Worm (Caenorhabditis elegans) whole organism, L2 larva: ENCODE results near the gene nlp-48.

Experiments
- C34F6.9 ChIP-seq: fragments of 150-350 bp; optimal IDR thresholded peaks from 2 replicates; lab custom pipeline; 2014; ENCODE audit warnings: missing biosample characterization, missing genetic modification characterization
- R02D3.7 ChIP-seq: fragments of 150-350 bp; optimal IDR thresholded peaks from 2 replicates; lab custom pipeline; 2014; ENCODE audit warnings: missing biosample characterization, missing genetic modification characterization
- Y55F3AM.14 ChIP-seq: fragments of 200-800 bp; sonication (Bioruptor generic); optimal IDR thresholded peaks from 2 replicates; lab custom pipeline; 2018; ENCODE audit warnings: mild to moderate bottlenecking, missing genetic modification characterization, missing compliant biosample characterization
- alr-1 ChIP-seq: fragments of 150-350 bp; optimal IDR thresholded peaks from 2 replicates; lab custom pipeline; 2014; ENCODE audit warnings: missing biosample characterization, missing genetic modification characterization
- aly-2 ChIP-seq: fragments of 150-350 bp; optimal IDR thresholded peaks from 2 replicates; lab custom pipeline; 2014; ENCODE audit warnings: missing biosample characterization, missing genetic modification characterization
- ama-1 ChIP-seq: fragments of 150-350 bp; optimal IDR thresholded peaks from 2 replicates; lab custom pipeline; 2018; ENCODE audit warnings: inconsistent platforms
- blmp-1 ChIP-seq: sonication (generic microtip); optimal IDR thresholded peaks from 2 replicates; lab custom pipeline; 2017; ENCODE audit warnings: missing genetic modification characterization, mild to moderate bottlenecking, missing compliant biosample characterization, antibody characterized with exemption, moderate library complexity; ENCODE audit not compliant: insufficient read depth
- crh-2 ChIP-seq: sonication (generic microtip); optimal IDR thresholded peaks from 2 replicates; lab custom pipeline; 2017; ENCODE audit warnings: missing biosample characterization, missing genetic modification characterization
- dmd-4 ChIP-seq: sonication (generic microtip); optimal IDR thresholded peaks from 2 replicates; lab custom pipeline; 2017; ENCODE audit warnings: missing biosample characterization, missing genetic modification characterization
- egl-27 ChIP-seq: sonication (generic microtip); optimal IDR thresholded peaks from 3 replicates; lab custom pipeline; 2017; ENCODE audit warnings: missing biosample characterization, missing genetic modification reagents, missing genetic modification characterization
- elt-1 ChIP-seq: fragments of 150-350 bp; optimal IDR thresholded peaks from 2 replicates; lab custom pipeline; 2014; ENCODE audit warnings: missing biosample characterization, missing genetic modification characterization
- gmeb-1 ChIP-seq: fragments of 150-350 bp; optimal IDR thresholded peaks from 2 replicates; lab custom pipeline; 2014; ENCODE audit warnings: missing biosample characterization, missing genetic modification characterization
- lin-13 ChIP-seq: fragments of 150-350 bp; optimal IDR thresholded peaks from 2 replicates; lab custom pipeline; 2014; ENCODE audit warnings: missing biosample characterization, missing genetic modification reagents, missing genetic modification characterization
- lin-39 ChIP-seq: fragments of 150-350 bp; optimal IDR thresholded peaks from 2 replicates; lab custom pipeline; 2014; ENCODE audit warnings: missing biosample characterization, missing genetic modification reagents, missing genetic modification characterization
- lsy-2 ChIP-seq, 2 experiments: fragments of 150-350 bp in 1 of 2; sonication (generic microtip) in 1 of 2; optimal IDR thresholded peaks; 2 replicates each; lab custom pipeline; 2014 to 2017; ENCODE audit warnings: missing biosample characterization in 2 of 2, missing genetic modification characterization in 2 of 2
- mab-5 ChIP-seq: fragments of 150-350 bp; optimal IDR thresholded peaks from 2 replicates; lab custom pipeline; 2014; ENCODE audit warnings: missing biosample characterization, missing genetic modification characterization
- mbf-1 ChIP-seq: sonication (generic microtip); optimal IDR thresholded peaks from 2 replicates; lab custom pipeline; 2017; ENCODE audit warnings: missing biosample characterization, missing genetic modification characterization
- mdl-1 ChIP-seq, 2 experiments: fragments of 150-350 bp in 1 of 2; sonication (generic microtip) in 1 of 2; optimal IDR thresholded peaks; 2 replicates each; lab custom pipeline; 2017; ENCODE audit warnings: missing biosample characterization in 2 of 2, missing genetic modification characterization in 2 of 2
- nhr-11 ChIP-seq: fragments of 150-350 bp; optimal IDR thresholded peaks from 2 replicates; lab custom pipeline; 2014; ENCODE audit warnings: missing biosample characterization, missing genetic modification characterization
- nhr-12 ChIP-seq: fragments of 150-350 bp; optimal IDR thresholded peaks from 2 replicates; lab custom pipeline; 2014; ENCODE audit warnings: missing biosample characterization, missing genetic modification characterization
- nhr-21 ChIP-seq: fragments of 150-350 bp; optimal IDR thresholded peaks from 2 replicates; lab custom pipeline; 2014; ENCODE audit warnings: missing biosample characterization, missing genetic modification characterization
- nhr-23 ChIP-seq: fragments of 150-350 bp; optimal IDR thresholded peaks from 2 replicates; lab custom pipeline; 2014; ENCODE audit warnings: missing biosample characterization, missing genetic modification reagents, missing genetic modification characterization
- nhr-25 ChIP-seq: fragments of 150-350 bp; sonication (generic microtip); optimal IDR thresholded peaks from 3 replicates; lab custom pipeline; 2014; ENCODE audit warnings: missing biosample characterization, missing genetic modification characterization
- nhr-6 ChIP-seq: fragments of 150-350 bp; optimal IDR thresholded peaks from 2 replicates; lab custom pipeline; 2014; ENCODE audit warnings: missing biosample characterization, missing genetic modification characterization
- nhr-77 ChIP-seq: fragments of 150-350 bp; optimal IDR thresholded peaks from 2 replicates; lab custom pipeline; 2014; ENCODE audit warnings: missing biosample characterization, missing genetic modification characterization
- sem-4 ChIP-seq: fragments of 150-350 bp; optimal IDR thresholded peaks from 2 replicates; lab custom pipeline; 2014; ENCODE audit warnings: missing biosample characterization, missing genetic modification reagents, missing genetic modification characterization
- skn-1 ChIP-seq: sonication (generic microtip); optimal IDR thresholded peaks from 2 replicates; lab custom pipeline; 2017; ENCODE audit warnings: missing biosample characterization, missing genetic modification characterization
- sma-9 ChIP-seq, 2 experiments: fragments of 150-350 bp in 1 of 2; sonication (generic microtip) in 1 of 2; optimal IDR thresholded peaks; 2 replicates each; lab custom pipeline; 2014 to 2016; ENCODE audit warnings: missing genetic modification characterization in 2 of 2, mild to moderate bottlenecking in 1 of 2, missing biosample characterization in 1 of 2, missing compliant biosample characterization in 1 of 2, missing genetic modification reagents in 1 of 2, moderate library complexity in 1 of 2
- snpc-4 ChIP-seq: fragments of 150-350 bp; optimal IDR thresholded peaks from 2 replicates; lab custom pipeline; 2014; ENCODE audit warnings: missing biosample characterization, missing genetic modification characterization
- unc-39 ChIP-seq: fragments of 150-350 bp; optimal IDR thresholded peaks from 2 replicates; lab custom pipeline; 2014; ENCODE audit warnings: missing biosample characterization, missing genetic modification characterization
- unc-55 ChIP-seq: fragments of 150-350 bp; sonication (generic microtip); optimal IDR thresholded peaks from 3 replicates; lab custom pipeline; 2014; ENCODE audit warnings: missing biosample characterization, missing genetic modification reagents, missing genetic modification characterization
- unc-62 ChIP-seq: fragments of 150-350 bp; optimal IDR thresholded peaks from 2 replicates; lab custom pipeline; 2014; ENCODE audit warnings: missing biosample characterization, missing genetic modification reagents, missing genetic modification characterization
- zag-1 ChIP-seq: fragments of 150-350 bp; optimal IDR thresholded peaks from 2 replicates; lab custom pipeline; 2014; ENCODE audit warnings: missing biosample characterization, missing genetic modification characterization
- ztf-1 ChIP-seq: fragments of 200-800 bp; sonication (Bioruptor generic); conservative IDR thresholded peaks from 2 replicates; pipeline ENCODE4 v1.3.6; 2022; ENCODE audit warnings: missing genetic modification characterization, missing compliant biosample characterization
- ztf-11 ChIP-seq: sonication (generic microtip); optimal IDR thresholded peaks from 2 replicates; lab custom pipeline; 2017; ENCODE audit warnings: missing biosample characterization, missing genetic modification characterization
- ztf-4 ChIP-seq: fragments of 150-350 bp; optimal IDR thresholded peaks from 2 replicates; lab custom pipeline; 2014; ENCODE audit warnings: missing biosample characterization, missing genetic modification characterization

nlp-48 gene

ce11 chrIII:9443417-9444027 is 42.6 kb upstream of the nlp-48 start, which contains the start of gene pir-2 (continued):
- peak; percentile 70 to 93 for TF ChIP-seq lsy-2 (tag; optimal IDR thresholded peaks at IDR 0.05; lab: Kevin White, UChicago)
- TF ChIP-seq nhr-25, result peak; percentile 68
- no peak for TF ChIP-seq alr-1 (tag; lab: Kevin White, UChicago)

DNA sequence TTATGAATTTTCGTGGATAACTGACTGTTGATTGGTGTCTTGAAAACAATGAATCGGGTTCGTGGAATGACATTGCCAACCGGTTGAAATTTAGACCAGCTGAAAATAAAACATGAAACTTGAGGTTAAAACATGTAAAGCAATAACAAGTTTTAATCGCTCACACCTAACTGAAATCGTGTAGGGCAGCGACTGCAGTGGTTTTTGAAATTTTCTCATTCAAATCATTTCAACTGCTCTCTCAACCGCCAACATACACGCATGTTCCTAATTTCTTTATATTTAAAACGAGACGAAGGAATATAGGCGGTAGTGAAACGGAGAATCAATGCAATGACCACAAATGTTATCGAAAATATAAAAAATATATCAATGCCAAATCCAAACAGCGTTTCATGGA is 41.9 kb upstream of the nlp-48 start:
- TF ChIP-seq mbf-1, result no peak
- no peak for TF ChIP-seq zag-1
- TF ChIP-seq nhr-77 (tag; lab: Kevin White, UChicago), result no peak
- no peak for TF ChIP-seq sma-9 (GFP tag; optimal IDR thresholded peaks at IDR 0.05; lab: Kevin White, UChicago)
- TF ChIP-seq sma-9 (tag; optimal IDR thresholded peaks at IDR 0.05; lab: Kevin White, UChicago), result no peak
- no peak for TF ChIP-seq lin-39 (tag; lab: Kevin White, UChicago)
- TF ChIP-seq gmeb-1, result no peak
- TF ChIP-seq nhr-21, result no peak
- TF ChIP-seq ama-1, result no peak
- no peak for TF ChIP-seq mdl-1 (tag; optimal IDR thresholded peaks at IDR 0.05; lab: Kevin White, UChicago)

ce11 chrIII:9441133-9441532 is 40.2 kb upstream of the nlp-48 start, which contains the start of gene emb-30:
emb-30 (minus strand) TSS chrIII:9441460.
- TF ChIP-seq nhr-23 (tag; lab: Kevin White, UChicago), result no peak
- peak; percentile 31 for TF ChIP-seq ama-1
- no peak for TF ChIP-seq snpc-4 (tag; lab: Kevin White, UChicago)
- no peak for TF ChIP-seq aly-2 (tag; lab: Kevin White, UChicago)
- peak; percentile 7 for TF ChIP-seq sem-4 (tag; lab: Kevin White, UChicago)
- no peak for TF ChIP-seq dmd-4 (tag; lab: Kevin White, UChicago)
- peak; percentile 19 for TF ChIP-seq nhr-6 (tag; lab: Kevin White, UChicago)

- TF ChIP-seq gmeb-1 (no peak), unc-62 (GFP tag; lab: Kevin White, UChicago) (no peak), unc-39 (tag; lab: Kevin White, UChicago) (no peak)
- TF ChIP-seq, all 48 proteins: peak for 0
Measured at ce11 chrIII:9439399-9439798, 38.5 kb upstream of the nlp-48 start, which contains the start of gene F54C8.1. F54C8.1 (plus strand) TSS chrIII:9439699.

ce11 chrIII:9434999-9435398 is 34.1 kb upstream of the nlp-48 start:
- no peak for TF ChIP-seq nhr-77 (tag; lab: Kevin White, UChicago)
- no peak for TF ChIP-seq nhr-6 (tag; lab: Kevin White, UChicago)
- no peak for TF ChIP-seq mab-5 (tag; lab: Kevin White, UChicago)
- TF ChIP-seq aly-2 (tag; lab: Kevin White, UChicago), result no peak
- TF ChIP-seq nhr-12, result no peak
- TF ChIP-seq C34F6.9 (tag; lab: Kevin White, UChicago), result no peak
- TF ChIP-seq sma-9 (GFP tag; optimal IDR thresholded peaks at IDR 0.05; lab: Kevin White, UChicago), result no peak
- TF ChIP-seq sma-9 (tag; optimal IDR thresholded peaks at IDR 0.05; lab: Kevin White, UChicago), result no peak
- no peak for TF ChIP-seq ztf-1 (GFP tag; lab: Robert Waterston, UW)
- TF ChIP-seq Y55F3AM.14 (GFP tag; lab: Kevin White, UChicago), result no peak
- TF ChIP-seq zag-1, result no peak
- no peak for TF ChIP-seq elt-1 (tag; lab: Kevin White, UChicago)
- no peak for TF ChIP-seq nhr-11 (tag; lab: Kevin White, UChicago)
- no peak for TF ChIP-seq R02D3.7 (tag; lab: Kevin White, UChicago)
- TF ChIP-seq egl-27 (tag; lab: Kevin White, UChicago), result no peak

DNA sequence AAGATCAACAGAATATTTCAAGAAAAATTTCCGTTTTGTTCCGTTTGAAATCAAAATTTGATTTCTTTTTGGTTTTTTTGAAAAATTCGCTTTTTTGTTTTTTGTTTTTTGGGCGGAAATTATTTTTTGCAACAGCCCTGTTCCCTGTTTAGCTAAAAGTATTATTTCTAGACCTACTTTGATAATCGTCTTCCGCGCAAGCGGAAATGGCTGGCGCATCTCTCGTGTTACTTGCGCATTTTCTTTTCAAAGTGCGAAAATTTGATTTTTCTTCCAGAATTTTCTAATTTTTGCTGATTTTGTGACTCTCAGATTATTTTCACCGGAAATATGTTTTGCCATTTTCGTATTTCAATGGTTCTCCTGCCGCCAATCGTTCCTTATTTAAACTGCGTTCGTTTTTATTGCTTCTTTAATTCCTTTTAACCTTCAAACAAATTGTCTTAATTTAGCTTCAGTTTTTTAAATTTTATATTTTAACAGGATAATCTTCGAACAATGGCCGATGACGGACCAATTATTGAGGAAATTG is 32.7 kb upstream of the nlp-48 start, which contains the start of gene cpar-1:
Gene cpar-1, plus strand, starts transcription at position 482 of the 532 bp plus-strand sequence.
- TF ChIP-seq nhr-77 (tag; lab: Kevin White, UChicago), result no peak
- TF ChIP-seq unc-55 (GFP tag; lab: Kevin White, UChicago), result no peak
- TF ChIP-seq ztf-11 (tag; lab: Kevin White, UChicago), result no peak
- no peak for TF ChIP-seq lin-13 (GFP tag; lab: Kevin White, UChicago)
- no peak for TF ChIP-seq ztf-4 (tag; lab: Kevin White, UChicago)
- TF ChIP-seq nhr-23 (tag; lab: Kevin White, UChicago), result no peak
- no peak for TF ChIP-seq nhr-25
- no peak for TF ChIP-seq crh-2 (tag; lab: Kevin White, UChicago)
- TF ChIP-seq blmp-1, result no peak
- TF ChIP-seq skn-1 (tag; lab: Kevin White, UChicago), result no peak
- no peak for TF ChIP-seq lsy-2 (tag; optimal IDR thresholded peaks at IDR 0.05; lab: Kevin White, UChicago)
- TF ChIP-seq unc-39 (tag; lab: Kevin White, UChicago), result no peak
